Worm (Caenorhabditis elegans) whole organism, L2 larva: ENCODE results near the gene T19E7.6.
A peak's percentile ranks its signal among the peaks of the same experiment; 100 is the strongest.

Experiments
- ZK546.5 ChIP-seq: sonication (generic microtip); optimal IDR thresholded peaks from 2 replicates; lab custom pipeline; 2017; ENCODE audit warnings: missing biosample characterization, missing genetic modification characterization
- blmp-1 ChIP-seq: sonication (generic microtip); optimal IDR thresholded peaks from 2 replicates; lab custom pipeline; 2017; ENCODE audit warnings: missing genetic modification characterization, mild to moderate bottlenecking, missing compliant biosample characterization, antibody characterized with exemption, moderate library complexity; ENCODE audit not compliant: insufficient read depth
- lin-13 ChIP-seq: fragments of 150-350 bp; optimal IDR thresholded peaks from 2 replicates; lab custom pipeline; 2014; ENCODE audit warnings: missing biosample characterization, missing genetic modification reagents, missing genetic modification characterization
- lin-39 ChIP-seq: fragments of 150-350 bp; optimal IDR thresholded peaks from 2 replicates; lab custom pipeline; 2014; ENCODE audit warnings: missing biosample characterization, missing genetic modification reagents, missing genetic modification characterization
- lsy-2 ChIP-seq, 2 experiments: fragments of 150-350 bp in 1 of 2; sonication (generic microtip) in 1 of 2; optimal IDR thresholded peaks; 2 replicates each; lab custom pipeline; 2014 to 2017; ENCODE audit warnings: missing biosample characterization in 2 of 2, missing genetic modification characterization in 2 of 2
- nhr-11 ChIP-seq: fragments of 150-350 bp; optimal IDR thresholded peaks from 2 replicates; lab custom pipeline; 2014; ENCODE audit warnings: missing biosample characterization, missing genetic modification characterization
- nhr-237 ChIP-seq: fragments of 150-350 bp; optimal IDR thresholded peaks from 2 replicates; lab custom pipeline; 2014; ENCODE audit warnings: missing biosample characterization, missing genetic modification characterization
- nhr-77 ChIP-seq: fragments of 150-350 bp; optimal IDR thresholded peaks from 2 replicates; lab custom pipeline; 2014; ENCODE audit warnings: missing biosample characterization, missing genetic modification characterization
- sma-9 ChIP-seq, 2 experiments: fragments of 150-350 bp in 1 of 2; sonication (generic microtip) in 1 of 2; optimal IDR thresholded peaks; 2 replicates each; lab custom pipeline; 2014 to 2016; ENCODE audit warnings: missing genetic modification characterization in 2 of 2, mild to moderate bottlenecking in 1 of 2, missing biosample characterization in 1 of 2, missing compliant biosample characterization in 1 of 2, missing genetic modification reagents in 1 of 2, moderate library complexity in 1 of 2
- unc-39 ChIP-seq: fragments of 150-350 bp; optimal IDR thresholded peaks from 2 replicates; lab custom pipeline; 2014; ENCODE audit warnings: missing biosample characterization, missing genetic modification characterization

- TF ChIP-seq ZK546.5 = no peak
- no peak for TF ChIP-seq nhr-11 (tag; lab: Kevin White, UChicago)
- TF ChIP-seq lin-13 (GFP tag; lab: Kevin White, UChicago) = no peak
- TF ChIP-seq lsy-2 (tag; optimal IDR thresholded peaks at IDR 0.05; lab: Kevin White, UChicago) = no peak
- TF ChIP-seq unc-39 (tag; lab: Kevin White, UChicago) = no peak
- TF ChIP-seq blmp-1 (tag; lab: Kevin White, UChicago) = no peak
- no peak for TF ChIP-seq lin-39 (tag; lab: Kevin White, UChicago)
- TF ChIP-seq nhr-237 (tag; lab: Kevin White, UChicago) = no peak
- no peak for TF ChIP-seq nhr-77 (tag; lab: Kevin White, UChicago)
- peak; percentile 86 for TF ChIP-seq sma-9 (GFP tag; optimal IDR thresholded peaks at IDR 0.05; lab: Kevin White, UChicago)
- TF ChIP-seq sma-9 (tag; optimal IDR thresholded peaks at IDR 0.05; lab: Kevin White, UChicago) = no peak
These were observed 9.8 kb downstream of the T19E7.6 start for ce11 chrIV:5659461-5659860.
